Fruit fly (Drosophila melanogaster) whole organism, embryonic: ENCODE results near the gene CG34298.

Source experiments
- CG10979 ChIP-seq: fragments of 200-800 bp; sonication (Bioruptor generic); optimal IDR thresholded peaks from 2 replicates; lab custom pipeline; 2018; ENCODE audit warnings: missing biosample characterization, mild to moderate bottlenecking, missing genetic modification characterization, moderate library complexity
- CG12769 ChIP-seq: fragments of 200-800 bp; sonication (Bioruptor generic); optimal IDR thresholded peaks from 2 replicates; lab custom pipeline; 2019; ENCODE audit warnings: missing biosample characterization, mild to moderate bottlenecking, missing genetic modification characterization, moderate library complexity
- CG13123 ChIP-seq: fragments of 200-800 bp; sonication (Bioruptor generic); optimal IDR thresholded peaks from 2 replicates; lab custom pipeline; 2016; ENCODE audit warnings: missing biosample characterization, missing genetic modification characterization
- CG13287 ChIP-seq: fragments of 200-800 bp; sonication (Bioruptor generic); IDR thresholded peaks from 2 replicates; pipeline ENCODE4 v1.3.6; 2022; ENCODE audit warnings: missing biosample characterization, missing genetic modification characterization; ENCODE audit not compliant: partially characterized antibody
- CG13894 ChIP-seq: fragments of 200-800 bp; sonication (Bioruptor generic); optimal IDR thresholded peaks from 3 replicates; lab custom pipeline; 2018; ENCODE audit warnings: missing biosample characterization, mild to moderate bottlenecking, missing genetic modification characterization, moderate library complexity
- CG14441 ChIP-seq: fragments of 200-800 bp; sonication (Bioruptor generic); IDR thresholded peaks from 2 replicates; pipeline ENCODE4 v1.3.6; 2022; ENCODE audit warnings: missing biosample characterization, missing genetic modification characterization
- CG14710 ChIP-seq: fragments of 200-800 bp; sonication (Bioruptor generic); optimal IDR thresholded peaks from 3 replicates; lab custom pipeline; 2019; ENCODE audit warnings: missing biosample characterization, mild to moderate bottlenecking, missing genetic modification characterization, moderate library complexity
- CG16815 ChIP-seq: fragments of 200-800 bp; sonication (Bioruptor generic); optimal IDR thresholded peaks from 3 replicates; lab custom pipeline; 2017; ENCODE audit warnings: missing biosample characterization, mild to moderate bottlenecking, missing genetic modification characterization
- CG16863 ChIP-seq: fragments of 200-800 bp; sonication (Bioruptor generic); optimal IDR thresholded peaks from 3 replicates; lab custom pipeline; 2016; ENCODE audit warnings: missing biosample characterization, missing genetic modification characterization
- CG18764 ChIP-seq: fragments of 200-800 bp; sonication (Bioruptor generic); optimal IDR thresholded peaks from 3 replicates; lab custom pipeline; 2016; ENCODE audit warnings: missing biosample characterization, missing genetic modification characterization
- CG2199 ChIP-seq: fragments of 200-800 bp; sonication (Bioruptor generic); IDR thresholded peaks from 3 replicates; pipeline ENCODE4 v1.3.6; 2022; ENCODE audit warnings: missing biosample characterization, missing genetic modification characterization
- CG2678 ChIP-seq: fragments of 200-800 bp; sonication (Bioruptor generic); optimal IDR thresholded peaks from 3 replicates; lab custom pipeline; 2019; ENCODE audit warnings: missing biosample characterization, mild to moderate bottlenecking, missing genetic modification characterization, moderate library complexity
- CG32772 ChIP-seq: fragments of 200-800 bp; sonication (Bioruptor generic); IDR thresholded peaks from 2 replicates; pipeline ENCODE4 v1.3.6; 2022; ENCODE audit warnings: missing biosample characterization, missing genetic modification characterization
- CG34376 ChIP-seq: fragments of 200-800 bp; sonication (Bioruptor generic); optimal IDR thresholded peaks from 2 replicates; lab custom pipeline; 2018; ENCODE audit warnings: missing biosample characterization, mild to moderate bottlenecking, missing genetic modification characterization
- CG3726 ChIP-seq: fragments of 200-800 bp; sonication (Bioruptor generic); IDR thresholded peaks from 3 replicates; pipeline ENCODE4, ENCODE4 v1.3.6; 2022; ENCODE audit warnings: missing biosample characterization, missing genetic modification characterization
- CG43689 ChIP-seq: fragments of 200-800 bp; sonication (Bioruptor generic); IDR thresholded peaks from 2 replicates; pipeline ENCODE4 v1.3.6; 2022; ENCODE audit warnings: missing biosample characterization, missing genetic modification characterization
- CG4424 ChIP-seq: fragments of 200-800 bp; sonication (Bioruptor generic); optimal IDR thresholded peaks from 3 replicates; lab custom pipeline; 2016; ENCODE audit warnings: missing biosample characterization, missing genetic modification characterization
- CG4730 ChIP-seq: fragments of 200-800 bp; sonication (Bioruptor generic); IDR thresholded peaks from 2 replicates; pipeline ENCODE4 v1.3.6; 2022; ENCODE audit warnings: missing biosample characterization, missing genetic modification characterization
- CG8765 ChIP-seq: fragments of 200-800 bp; sonication (Bioruptor generic); IDR thresholded peaks from 2 replicates; pipeline ENCODE4 v1.3.6; 2022; ENCODE audit warnings: missing biosample characterization, missing genetic modification characterization
- CG8924 ChIP-seq: fragments of 200-800 bp; optimal IDR thresholded peaks from 3 replicates; lab custom pipeline; 2019; ENCODE audit warnings: missing biosample characterization, mild to moderate bottlenecking, missing genetic modification characterization, moderate library complexity
- CG9609 ChIP-seq: fragments of 200-800 bp; sonication (Bioruptor generic); optimal IDR thresholded peaks from 3 replicates; lab custom pipeline; 2016; ENCODE audit warnings: missing biosample characterization, missing genetic modification characterization
- CG9932 ChIP-seq: fragments of 200-800 bp; sonication (Bioruptor generic); IDR thresholded peaks from 2 replicates; pipeline ENCODE4 v1.3.6; 2022; ENCODE audit warnings: missing biosample characterization, missing genetic modification characterization
- CoRest ChIP-seq: fragments of 200-800 bp; sonication (Bioruptor generic); optimal IDR thresholded peaks from 3 replicates; lab custom pipeline; 2018; ENCODE audit warnings: missing biosample characterization, mild to moderate bottlenecking, missing genetic modification characterization, moderate library complexity
- CrebB ChIP-seq: fragments of 200-800 bp; sonication (Bioruptor generic); optimal IDR thresholded peaks from 3 replicates; lab custom pipeline; 2018; ENCODE audit warnings: missing biosample characterization, mild to moderate bottlenecking, missing genetic modification characterization
- Elba2 ChIP-seq: fragments of 200-800 bp; sonication (Bioruptor generic); optimal IDR thresholded peaks from 3 replicates; lab custom pipeline; 2016; ENCODE audit warnings: missing biosample characterization, missing genetic modification characterization
- Fer1 ChIP-seq: fragments of 200-800 bp; sonication (Bioruptor generic); optimal IDR thresholded peaks from 2 replicates; lab custom pipeline; 2017; ENCODE audit warnings: missing biosample characterization, mild to moderate bottlenecking, missing genetic modification characterization
- Gsc ChIP-seq: fragments of 200-800 bp; sonication (Bioruptor generic); IDR thresholded peaks from 2 replicates; pipeline ENCODE4 v1.3.6; 2022; ENCODE audit warnings: missing biosample characterization, missing genetic modification characterization
- HLH4C ChIP-seq: fragments of 200-800 bp; sonication (Bioruptor generic); IDR thresholded peaks from 3 replicates; pipeline ENCODE4 v1.3.6; 2022; ENCODE audit warnings: missing biosample characterization, missing genetic modification characterization; ENCODE audit not compliant: partially characterized antibody
- Hr3 ChIP-seq: fragments of 200-800 bp; sonication (Bioruptor generic); optimal IDR thresholded peaks from 3 replicates; lab custom pipeline; 2016; ENCODE audit warnings: missing biosample characterization, missing genetic modification characterization
- MBD-R2 ChIP-seq: fragments of 200-800 bp; sonication (Bioruptor generic); IDR thresholded peaks from 2 replicates; pipeline ENCODE4 v1.3.6; 2022; ENCODE audit warnings: missing biosample characterization, missing genetic modification characterization
- MTF-1 ChIP-seq: fragments of 200-800 bp; sonication (Bioruptor generic); optimal IDR thresholded peaks from 2 replicates; lab custom pipeline; 2018; ENCODE audit warnings: missing biosample characterization, mild to moderate bottlenecking, missing genetic modification characterization, borderline replicate concordance
- Med ChIP-seq: fragments of 200-800 bp; sonication (Bioruptor generic); peaks from one replicate; lab custom pipeline; 2016; ENCODE audit warnings: missing biosample characterization, missing genetic modification characterization, mild to moderate bottlenecking, inconsistent platforms, moderate library complexity
- Meics ChIP-seq: fragments of 200-800 bp; sonication (Bioruptor generic); optimal IDR thresholded peaks from 2 replicates; lab custom pipeline; 2017; ENCODE audit warnings: missing biosample characterization, mild to moderate bottlenecking, missing genetic modification characterization
- Mes4 ChIP-seq: fragments of 200-800 bp; sonication (Bioruptor generic); optimal IDR thresholded peaks from 2 replicates; lab custom pipeline; 2016; ENCODE audit warnings: missing biosample characterization, missing genetic modification characterization
- Ravus ChIP-seq: fragments of 200-800 bp; sonication (Bioruptor generic); IDR thresholded peaks from 2 replicates; pipeline ENCODE4 v1.3.6; 2022; ENCODE audit warnings: missing biosample characterization, missing genetic modification characterization
- Sin3A ChIP-seq: fragments of >200 bp; optimal IDR thresholded peaks from 2 replicates; lab custom pipeline; 2018
- Xbp1 ChIP-seq: fragments of 200-800 bp; sonication (Bioruptor generic); optimal IDR thresholded peaks from 3 replicates; lab custom pipeline; 2016; ENCODE audit warnings: missing biosample characterization, mild to moderate bottlenecking, missing genetic modification characterization
- bbx ChIP-seq: fragments of 200-800 bp; sonication (Bioruptor generic); IDR thresholded peaks from 2 replicates; pipeline ENCODE4 v1.3.6; 2022; ENCODE audit warnings: missing biosample characterization, missing genetic modification characterization; ENCODE audit not compliant: partially characterized antibody
- btn ChIP-seq: fragments of 200-800 bp; sonication (Bioruptor generic); optimal IDR thresholded peaks from 2 replicates; lab custom pipeline; 2016; ENCODE audit warnings: missing biosample characterization, missing genetic modification characterization
- ci ChIP-seq: fragments of 200-800 bp; sonication (Bioruptor generic); IDR thresholded peaks from 3 replicates; pipeline ENCODE4 v1.3.6; 2022; ENCODE audit warnings: missing biosample characterization, missing genetic modification characterization
- croc ChIP-seq: fragments of 200-800 bp; sonication (Bioruptor generic); conservative IDR thresholded peaks from 3 replicates; pipeline ENCODE4 v1.3.6; 2022; ENCODE audit warnings: missing biosample characterization, missing genetic modification characterization
- fd102C ChIP-seq: fragments of 200-800 bp; sonication (Bioruptor generic); optimal IDR thresholded peaks from 2 replicates; lab custom pipeline; 2018; ENCODE audit warnings: missing biosample characterization, mild to moderate bottlenecking, missing genetic modification characterization, moderate library complexity
- fru ChIP-seq: fragments of >200 bp; optimal IDR thresholded peaks from 2 replicates; lab custom pipeline; 2017
- her ChIP-seq: fragments of 200-800 bp; sonication (Bioruptor generic); optimal IDR thresholded peaks from 2 replicates; lab custom pipeline; 2016; ENCODE audit warnings: missing biosample characterization, missing genetic modification characterization
- insv ChIP-seq, 2 experiments: fragments of 200-800 bp; sonication (Bioruptor generic); optimal IDR thresholded peaks; 3 replicates each; lab custom pipeline; 2016 to 2018; ENCODE audit warnings: missing biosample characterization in 2 of 2, missing genetic modification characterization in 2 of 2
- lola ChIP-seq, 3 experiments: fragments of >200 bp in 2 of 3; fragments of 200-800 bp in 1 of 3; sonication (Bioruptor generic) in 1 of 3; optimal IDR thresholded peaks; 2 replicates each; lab custom pipeline; 2017 to 2019; ENCODE audit warnings: missing biosample characterization in 3 of 3, missing genetic modification characterization in 3 of 3, mild to moderate bottlenecking in 1 of 3, moderate library complexity in 1 of 3
- pan ChIP-seq, 4 experiments: fragments of >200 bp in 3 of 4; fragments of 200-800 bp in 1 of 4; sonication (Bioruptor generic) in 1 of 4; optimal IDR thresholded peaks in 3 of 4; IDR thresholded peaks in 1 of 4; 2 replicates each; pipeline versions ENCODE4 v1.3.6 to Lab custom; 2017 to 2022; ENCODE audit warnings: missing biosample characterization in 2 of 4, missing genetic modification characterization in 2 of 4, mixed read lengths in 1 of 4
- pros ChIP-seq: fragments of 200-800 bp; sonication (Bioruptor generic); optimal IDR thresholded peaks from 3 replicates; lab custom pipeline; 2019; ENCODE audit warnings: missing biosample characterization, mild to moderate bottlenecking, missing genetic modification characterization, moderate library complexity
- psq ChIP-seq: fragments of 200-800 bp; sonication (Bioruptor generic); optimal IDR thresholded peaks from 2 replicates; lab custom pipeline; 2017; ENCODE audit warnings: missing biosample characterization, missing genetic modification characterization
- run ChIP-seq: fragments of 200-800 bp; sonication (Bioruptor generic); optimal IDR thresholded peaks from 3 replicates; lab custom pipeline; 2018; ENCODE audit warnings: missing biosample characterization, mild to moderate bottlenecking, missing genetic modification characterization
- stwl ChIP-seq: fragments of 200-800 bp; sonication (Bioruptor generic); optimal IDR thresholded peaks from 3 replicates; lab custom pipeline; 2018; ENCODE audit warnings: missing biosample characterization, mild to moderate bottlenecking, missing genetic modification characterization, moderate library complexity
- vfl ChIP-seq: fragments of 200-800 bp; sonication (Bioruptor generic); optimal IDR thresholded peaks from 2 replicates; lab custom pipeline; 2016; ENCODE audit warnings: missing biosample characterization, missing genetic modification characterization

Gene CG34298

DNA sequence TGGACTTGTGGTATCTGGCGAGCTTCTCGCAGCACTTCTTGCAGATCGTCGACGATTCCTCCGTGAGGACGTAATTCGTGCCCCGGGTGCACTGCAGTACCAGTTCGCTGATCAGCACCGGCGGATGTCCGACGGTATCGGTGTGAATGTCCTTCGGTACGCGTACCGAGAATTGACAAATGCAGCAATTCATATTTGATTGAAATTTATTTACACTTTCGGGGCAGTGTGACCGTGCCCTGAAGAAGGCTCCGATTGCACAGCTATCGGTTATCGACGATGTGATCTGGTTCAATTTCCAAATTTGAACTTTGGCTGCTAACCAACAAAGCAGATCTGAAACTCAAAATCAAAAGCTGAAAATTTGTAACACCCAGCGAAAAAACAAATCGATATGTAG, 37.0 kb downstream of the CG34298 start, which contains the start of gene ZIPIC (continued):
- TF ChIP-seq Fer1 (GFP tag; lab: Kevin White, UChicago) (no peak), CG14710 (no peak), MBD-R2 (GFP tag; lab: Robert Waterston, UW) (peak; percentile 94), Elba2 (no peak), pan (optimal IDR thresholded peaks at IDR 0.05; lab: Kevin White, UChicago) (no peak), pan (GFP tag; optimal IDR thresholded peaks at IDR 0.05 in 1 of 2, IDR thresholded peaks at IDR 0.05 in 1 of 2) (no peak), fd102C (GFP tag; lab: Kevin White, UChicago) (no peak), CG43689 (GFP tag; lab: Robert Waterston, UW) (no peak), CG3726 (GFP tag; lab: Robert Waterston, UW) (no peak), CG32772 (GFP tag; lab: Robert Waterston, UW) (no peak), CoRest (tag; lab: Kevin White, UChicago) (no peak), CG10979 (tag; lab: Kevin White, UChicago) (no peak), CG4424 (GFP tag; lab: Kevin White, UChicago) (no peak), CG9609 (GFP tag; lab: Kevin White, UChicago) (no peak), CG12769 (tag; lab: Kevin White, UChicago) (no peak), CG13894 (tag; lab: Kevin White, UChicago) (no peak), pros (GFP tag; lab: Kevin White, UChicago) (no peak), HLH4C (GFP tag; lab: Robert Waterston, UW) (peak; percentile 74), Mes4 (GFP tag; lab: Kevin White, UChicago) (no peak), CG16863 (no peak), CG13123 (no peak), Gsc (no peak), btn (GFP tag; lab: Kevin White, UChicago) (no peak), Hr3 (no peak), Xbp1 (no peak), run (tag; lab: Kevin White, UChicago) (no peak), CrebB (tag; lab: Kevin White, UChicago) (no peak), CG8924 (tag; lab: Kevin White, UChicago) (no peak), her (GFP tag; lab: Kevin White, UChicago) (no peak), CG4730 (GFP tag; lab: Robert Waterston, UW) (no peak), lola (GFP tag; optimal IDR thresholded peaks at IDR 0.05; lab: Kevin White, UChicago) (no peak), Meics (GFP tag; lab: Kevin White, UChicago) (no peak), CG9932 (no peak), CG34376 (GFP tag; lab: Kevin White, UChicago) (no peak), psq (no peak), Sin3A (peak; percentile 56), CG16815 (GFP tag; lab: Kevin White, UChicago) (no peak), CG8765 (no peak), CG18764 (GFP tag; lab: Kevin White, UChicago) (no peak), CG2199 (no peak), croc (GFP tag; lab: Robert Waterston, UW) (no peak), MTF-1 (no peak), CG13287 (GFP tag; lab: Robert Waterston, UW) (peak; percentile 74), Med (GFP tag; lab: Kevin White, UChicago) (no peak), CG14441 (no peak), bbx (GFP tag; lab: Robert Waterston, UW) (peak; percentile 52), insv (GFP tag; optimal IDR thresholded peaks at IDR 0.05; lab: Kevin White, UChicago) (no peak), stwl (tag; lab: Kevin White, UChicago) (peak; percentile 65), Ravus (GFP tag; lab: Robert Waterston, UW) (no peak), fru (lab: Kevin White, UChicago) (no peak), vfl (GFP tag; lab: Kevin White, UChicago) (no peak), CG2678 (tag; lab: Kevin White, UChicago) (no peak), ci (0 out of 3 replicates have a peak, but pooled peaks have one; percentile 6)
